Worm (Caenorhabditis elegans): ENCODE data around the gene chin-1.

DNA sequence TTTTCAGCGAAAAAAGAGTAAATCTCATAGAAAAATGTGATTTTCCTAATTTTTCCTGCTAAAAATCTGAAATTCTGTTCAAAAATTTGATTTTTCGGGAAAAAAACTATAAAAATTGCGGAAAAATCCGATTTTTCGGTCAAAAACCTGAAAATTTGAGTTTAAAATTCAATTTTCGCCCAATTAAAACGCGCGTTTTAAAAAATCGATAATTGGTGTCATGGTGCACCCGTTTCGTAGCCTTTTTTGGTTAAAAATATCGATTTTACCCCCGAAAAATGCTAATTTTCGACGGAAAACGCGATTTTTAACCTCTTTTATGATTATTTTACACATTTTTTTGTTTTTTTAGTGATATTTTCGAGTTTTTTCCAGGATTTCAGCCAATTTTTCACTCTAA lies 48.0 kb upstream of the chin-1 start:
- TF ChIP-seq rnt-1 (tag; optimal IDR thresholded peaks at IDR 0.05) (no peak), dve-1 (tag; optimal IDR thresholded peaks at IDR 0.05) (no peak), nhr-11 (tag; optimal IDR thresholded peaks at IDR 0.05) (no peak)
